Fruit fly (Drosophila melanogaster) whole organism, prepupa: Measurements from ENCODE around the gene kri.
A peak's percentile ranks its signal among the peaks of the same experiment; 100 is the strongest.

ENCODE experiments used
- Blimp-1 ChIP-seq: fragments of 200-800 bp; sonication (Bioruptor generic); optimal IDR thresholded peaks from 3 replicates; lab custom pipeline; 2017; ENCODE audit warnings: missing biosample characterization, missing genetic modification characterization, mild to moderate bottlenecking, moderate library complexity, missing genetic modification reagents
- CG10631 ChIP-seq: fragments of 200-800 bp; sonication (Bioruptor generic); optimal IDR thresholded peaks from 2 replicates; lab custom pipeline; 2016; ENCODE audit warnings: missing biosample characterization, missing genetic modification characterization
- CG10669 ChIP-seq: fragments of 200-800 bp; sonication (Bioruptor generic); optimal IDR thresholded peaks from 3 replicates; lab custom pipeline; 2018; ENCODE audit warnings: missing biosample characterization, mild to moderate bottlenecking, missing genetic modification characterization, moderate library complexity
- CG11294 ChIP-seq: fragments of 200-800 bp; sonication (Bioruptor generic); IDR thresholded peaks from 2 replicates; pipeline ENCODE4 v1.3.6; 2022; ENCODE audit warnings: missing biosample characterization, missing genetic modification characterization
- CG11762 ChIP-seq: fragments of 200-800 bp; sonication (Bioruptor generic); optimal IDR thresholded peaks from 3 replicates; lab custom pipeline; 2016; ENCODE audit warnings: missing biosample characterization, missing genetic modification characterization; ENCODE audit not compliant: insufficient read depth
- CG15336 ChIP-seq: fragments of 200-800 bp; sonication (Bioruptor generic); IDR thresholded peaks from 2 replicates; pipeline ENCODE4 v1.3.6; 2022; ENCODE audit warnings: missing biosample characterization, missing genetic modification characterization
- CG1621 ChIP-seq: fragments of 200-800 bp; sonication (Bioruptor generic); optimal IDR thresholded peaks from 3 replicates; lab custom pipeline; 2018; ENCODE audit warnings: missing biosample characterization, mild to moderate bottlenecking, missing genetic modification characterization
- CG16779 ChIP-seq: fragments of 200-800 bp; sonication (Bioruptor generic); optimal IDR thresholded peaks from 3 replicates; lab custom pipeline; 2017; ENCODE audit warnings: missing biosample characterization, mild to moderate bottlenecking, missing genetic modification characterization
- CG3032 ChIP-seq: fragments of 200-800 bp; optimal IDR thresholded peaks from 2 replicates; lab custom pipeline; 2019; ENCODE audit warnings: missing biosample characterization, mild to moderate bottlenecking, missing genetic modification characterization, moderate library complexity
- CG3919 ChIP-seq: fragments of 200-800 bp; sonication (Bioruptor generic); optimal IDR thresholded peaks from 3 replicates; lab custom pipeline; 2016; ENCODE audit warnings: missing biosample characterization, missing genetic modification characterization
- CG4318 ChIP-seq: fragments of 200-800 bp; sonication (Bioruptor generic); optimal IDR thresholded peaks from 3 replicates; lab custom pipeline; 2017; ENCODE audit warnings: missing biosample characterization, mild to moderate bottlenecking, missing genetic modification characterization
- CG6163 ChIP-seq: fragments of 200-800 bp; sonication (Bioruptor generic); IDR thresholded peaks from 3 replicates; pipeline ENCODE4 v1.3.6; 2022; ENCODE audit warnings: missing biosample characterization, missing genetic modification characterization
- CG6276 ChIP-seq: fragments of 200-800 bp; sonication (Bioruptor generic); optimal IDR thresholded peaks from 2 replicates; lab custom pipeline; 2017; ENCODE audit warnings: missing biosample characterization, mild to moderate bottlenecking, missing genetic modification characterization
- CG6792 ChIP-seq: fragments of 200-800 bp; sonication (Bioruptor generic); optimal IDR thresholded peaks from 3 replicates; lab custom pipeline; 2016; ENCODE audit warnings: missing biosample characterization, missing genetic modification characterization
- CG6808 ChIP-seq: fragments of 200-800 bp; sonication (Bioruptor generic); optimal IDR thresholded peaks from 3 replicates; lab custom pipeline; 2017; ENCODE audit warnings: missing biosample characterization, missing genetic modification characterization, mild to moderate bottlenecking, moderate library complexity, missing genetic modification reagents
- CG6854 ChIP-seq: fragments of 200-800 bp; sonication (Bioruptor generic); optimal IDR thresholded peaks from 2 replicates; lab custom pipeline; 2017; ENCODE audit warnings: missing biosample characterization, mild to moderate bottlenecking, missing genetic modification characterization
- CG7368 ChIP-seq: fragments of 200-800 bp; sonication (Bioruptor generic); optimal IDR thresholded peaks from 3 replicates; lab custom pipeline; 2016; ENCODE audit warnings: missing biosample characterization, missing genetic modification characterization
- CG8119 ChIP-seq: fragments of 200-800 bp; sonication (Bioruptor generic); IDR thresholded peaks from 3 replicates; pipeline ENCODE4 v1.3.6; 2022; ENCODE audit warnings: missing biosample characterization, missing genetic modification characterization
- CG8319 ChIP-seq: fragments of 200-800 bp; sonication (Bioruptor generic); optimal IDR thresholded peaks from 3 replicates; lab custom pipeline; 2016; ENCODE audit warnings: missing biosample characterization, missing genetic modification characterization
- CG9139 ChIP-seq: fragments of 200-800 bp; sonication (Bioruptor generic); optimal IDR thresholded peaks from 3 replicates; lab custom pipeline; 2017; ENCODE audit warnings: missing biosample characterization, mild to moderate bottlenecking, missing genetic modification characterization
- Eip75B ChIP-seq: fragments of 200-800 bp; sonication (Bioruptor generic); optimal IDR thresholded peaks from 3 replicates; lab custom pipeline; 2016; ENCODE audit warnings: missing biosample characterization, missing genetic modification characterization
- Ets21C ChIP-seq: fragments of 200-800 bp; sonication (Bioruptor generic); optimal IDR thresholded peaks from 3 replicates; lab custom pipeline; 2016; ENCODE audit warnings: missing biosample characterization, missing genetic modification characterization
- Ets96B ChIP-seq: fragments of 200-800 bp; optimal IDR thresholded peaks from 2 replicates; lab custom pipeline; 2019; ENCODE audit warnings: missing biosample characterization, mild to moderate bottlenecking, missing genetic modification characterization, moderate library complexity
- Gug ChIP-seq: fragments of 200-800 bp; sonication (Bioruptor generic); IDR thresholded peaks from 2 replicates; pipeline ENCODE4 v1.3.6; 2022; ENCODE audit warnings: missing biosample characterization, missing genetic modification characterization
- Hr39 ChIP-seq: fragments of 200-800 bp; sonication (Bioruptor generic); optimal IDR thresholded peaks from 2 replicates; lab custom pipeline; 2016; ENCODE audit warnings: missing biosample characterization, missing genetic modification characterization
- Hr4 ChIP-seq: fragments of 200-800 bp; sonication (Bioruptor generic); optimal IDR thresholded peaks from 3 replicates; lab custom pipeline; 2016; ENCODE audit warnings: missing biosample characterization, missing genetic modification characterization
- Lpt ChIP-seq: fragments of 200-800 bp; sonication (Bioruptor generic); optimal IDR thresholded peaks from 3 replicates; lab custom pipeline; 2016; ENCODE audit warnings: missing biosample characterization, missing genetic modification characterization
- Smox ChIP-seq: fragments of 200-800 bp; sonication (Bioruptor generic); optimal IDR thresholded peaks from 3 replicates; lab custom pipeline; 2016; ENCODE audit warnings: missing biosample characterization, missing genetic modification characterization
- Sox14 ChIP-seq: fragments of 200-800 bp; sonication (Bioruptor generic); optimal IDR thresholded peaks from 3 replicates; lab custom pipeline; 2016; ENCODE audit warnings: missing biosample characterization, missing genetic modification characterization
- Sox15 ChIP-seq: fragments of 200-800 bp; sonication (Bioruptor generic); optimal IDR thresholded peaks from 3 replicates; lab custom pipeline; 2016; ENCODE audit warnings: missing biosample characterization, missing genetic modification characterization
- achi ChIP-seq: fragments of 200-800 bp; sonication (Bioruptor generic); optimal IDR thresholded peaks from 3 replicates; lab custom pipeline; 2016; ENCODE audit warnings: missing biosample characterization, missing genetic modification characterization
- acj6 ChIP-seq: fragments of 200-800 bp; sonication (Bioruptor generic); optimal IDR thresholded peaks from 3 replicates; lab custom pipeline; 2016; ENCODE audit warnings: missing biosample characterization, missing genetic modification characterization
- cyc ChIP-seq: fragments of 200-800 bp; sonication (Bioruptor generic); optimal IDR thresholded peaks from 3 replicates; lab custom pipeline; 2016; ENCODE audit warnings: missing biosample characterization, missing genetic modification characterization
- dac ChIP-seq: fragments of 200-800 bp; sonication (Bioruptor generic); optimal IDR thresholded peaks from 2 replicates; lab custom pipeline; 2017; ENCODE audit warnings: missing biosample characterization, mild to moderate bottlenecking, missing genetic modification characterization
- dsx ChIP-seq: fragments of 200-800 bp; optimal IDR thresholded peaks from 3 replicates; lab custom pipeline; 2019; ENCODE audit warnings: missing biosample characterization, mild to moderate bottlenecking, missing genetic modification characterization, moderate library complexity; ENCODE audit not compliant: poor library complexity, severe bottlenecking
- esn ChIP-seq: fragments of 200-800 bp; sonication (Bioruptor generic); optimal IDR thresholded peaks from 2 replicates; lab custom pipeline; 2016; ENCODE audit warnings: missing biosample characterization, mild to moderate bottlenecking, missing genetic modification characterization, moderate library complexity
- fd59A ChIP-seq: fragments of 200-800 bp; sonication (Bioruptor generic); optimal IDR thresholded peaks from 2 replicates; lab custom pipeline; 2017; ENCODE audit warnings: missing biosample characterization, mild to moderate bottlenecking, missing genetic modification characterization, missing genetic modification reagents
- fd85E ChIP-seq: fragments of 200-800 bp; sonication (Bioruptor generic); optimal IDR thresholded peaks from 3 replicates; lab custom pipeline; 2016; ENCODE audit warnings: missing biosample characterization, missing genetic modification characterization
- fkh ChIP-seq: fragments of 200-800 bp; sonication (Bioruptor generic); optimal IDR thresholded peaks from 3 replicates; lab custom pipeline; 2017; ENCODE audit warnings: missing biosample characterization, mild to moderate bottlenecking, missing genetic modification characterization, moderate library complexity
- lz ChIP-seq: fragments of 200-800 bp; sonication (Bioruptor generic); optimal IDR thresholded peaks from 3 replicates; lab custom pipeline; 2016; ENCODE audit warnings: missing biosample characterization, missing genetic modification characterization
- net ChIP-seq: fragments of 200-800 bp; sonication (Bioruptor generic); optimal IDR thresholded peaks from 3 replicates; lab custom pipeline; 2016; ENCODE audit warnings: missing biosample characterization, missing genetic modification characterization
- salr ChIP-seq, 2 experiments: fragments of 200-800 bp; sonication (Bioruptor generic); optimal IDR thresholded peaks; 3 replicates each; lab custom pipeline; 2016 to 2018; ENCODE audit warnings: missing biosample characterization in 2 of 2, missing genetic modification characterization in 2 of 2, mild to moderate bottlenecking in 1 of 2
- spab ChIP-seq: fragments of 200-800 bp; sonication (Bioruptor generic); optimal IDR thresholded peaks from 2 replicates; lab custom pipeline; 2017; ENCODE audit warnings: missing biosample characterization, mild to moderate bottlenecking, missing genetic modification characterization, missing genetic modification reagents
- ss ChIP-seq, 2 experiments: fragments of 200-800 bp; sonication (Bioruptor generic); optimal IDR thresholded peaks; 2 replicates in 1 of 2; 3 replicates in 1 of 2; lab custom pipeline; 2017 to 2018; ENCODE audit warnings: mild to moderate bottlenecking in 2 of 2, missing biosample characterization in 2 of 2, missing genetic modification characterization in 2 of 2, moderate library complexity in 1 of 2
- svp ChIP-seq: fragments of 200-800 bp; sonication (Bioruptor generic); peaks from one replicate; lab custom pipeline; 2016; ENCODE audit warnings: missing biosample characterization, missing genetic modification characterization
- topi ChIP-seq: fragments of 200-800 bp; sonication (Bioruptor generic); optimal IDR thresholded peaks from 3 replicates; lab custom pipeline; 2016; ENCODE audit warnings: missing biosample characterization, missing genetic modification characterization

Gene kri

dm6 chr3L:5807370-5808100, 3.2 kb upstream of the kri start (continued):
- peak; percentile 9 for TF ChIP-seq CG9139 (GFP tag; lab: Kevin White, UChicago)
- TF ChIP-seq ss (GFP tag; optimal IDR thresholded peaks at IDR 0.05; lab: Kevin White, UChicago): peak in 1 of 2 experiments; percentile 45
- peak; percentile 15 for TF ChIP-seq CG1621 (tag; lab: Kevin White, UChicago)
- TF ChIP-seq CG7368 (GFP tag; lab: Kevin White, UChicago): peak; percentile 50
- no peak for TF ChIP-seq Hr4 (GFP tag; lab: Kevin White, UChicago)
- TF ChIP-seq CG15336 (GFP tag; lab: Robert Waterston, UW): peak; percentile 42; the same call in 1 of the 2 replicates
- no peak for TF ChIP-seq CG6276 (GFP tag; lab: Kevin White, UChicago)
- TF ChIP-seq CG6163 (GFP tag; lab: Robert Waterston, UW): 0 out of 3 replicates have a peak, but pooled peaks have one; percentile 46
- no peak for TF ChIP-seq Smox (GFP tag; lab: Kevin White, UChicago)
- peak; percentile 60 for TF ChIP-seq Gug (GFP tag; lab: Robert Waterston, UW)
- peak; percentile 34; the same call in 1 of the 3 replicates for TF ChIP-seq CG8119 (GFP tag; lab: Robert Waterston, UW)
- TF ChIP-seq fd59A (GFP tag; lab: Kevin White, UChicago): peak; percentile 27
- no peak for TF ChIP-seq achi (GFP tag; lab: Kevin White, UChicago)
- peak; percentile 90 for TF ChIP-seq fkh (GFP tag; lab: Kevin White, UChicago)

dm6 chr3L:5808101-5808433, 2.7 kb upstream of the kri start:
- TF ChIP-seq topi: peak; percentile 74
- TF ChIP-seq Hr39 (GFP tag; lab: Kevin White, UChicago): peak; percentile 67
- TF ChIP-seq Sox14: peak; percentile 74
- peak; percentile 63 for TF ChIP-seq CG9139 (GFP tag; lab: Kevin White, UChicago)
- TF ChIP-seq ss (GFP tag; optimal IDR thresholded peaks at IDR 0.05; lab: Kevin White, UChicago): peak; percentile 71 to 84
- peak; percentile 84 for TF ChIP-seq CG3032 (tag; lab: Kevin White, UChicago)
- TF ChIP-seq CG11294 (GFP tag; lab: Robert Waterston, UW): peak; percentile 64; the same call in 1 of the 2 replicates
- peak; percentile 80 for TF ChIP-seq spab (GFP tag; lab: Kevin White, UChicago)
- peak; percentile 67 for TF ChIP-seq cyc (GFP tag; lab: Kevin White, UChicago)
- TF ChIP-seq net (GFP tag; lab: Kevin White, UChicago): peak; percentile 71
- peak; percentile 73 for TF ChIP-seq CG8319 (GFP tag; lab: Kevin White, UChicago)
- peak; percentile 77 for TF ChIP-seq CG4318 (GFP tag; lab: Kevin White, UChicago)
- peak; percentile 80 for TF ChIP-seq CG8119 (GFP tag; lab: Robert Waterston, UW)
- peak; percentile 82 for TF ChIP-seq svp (GFP tag; lab: Kevin White, UChicago)
- TF ChIP-seq Blimp-1: peak; percentile 35
- TF ChIP-seq Lpt (GFP tag; lab: Kevin White, UChicago): peak; percentile 65
- peak; percentile 58 for TF ChIP-seq fd85E (GFP tag; lab: Kevin White, UChicago)
- TF ChIP-seq CG6792 (GFP tag; lab: Kevin White, UChicago): peak; percentile 81
- TF ChIP-seq fd59A (GFP tag; lab: Kevin White, UChicago): peak; percentile 82
- peak; percentile 89 for TF ChIP-seq Eip75B (GFP tag; lab: Kevin White, UChicago)
- peak; percentile 87 for TF ChIP-seq acj6 (GFP tag; lab: Kevin White, UChicago)
- TF ChIP-seq salr (GFP tag; optimal IDR thresholded peaks at IDR 0.05; lab: Kevin White, UChicago): peak; percentile 57 to 81
- peak; percentile 46 for TF ChIP-seq Ets21C (GFP tag; lab: Kevin White, UChicago)
- peak; percentile 83 for TF ChIP-seq CG10631 (GFP tag; lab: Kevin White, UChicago)
- TF ChIP-seq CG10669 (GFP tag; lab: Kevin White, UChicago): peak; percentile 85
- peak; percentile 72 for TF ChIP-seq dac
- no peak for TF ChIP-seq Smox (GFP tag; lab: Kevin White, UChicago)
- TF ChIP-seq Ets96B (tag; lab: Kevin White, UChicago): peak; percentile 83
- TF ChIP-seq CG3919 (GFP tag; lab: Kevin White, UChicago): peak; percentile 83
- TF ChIP-seq achi (GFP tag; lab: Kevin White, UChicago): peak; percentile 79
- no peak for TF ChIP-seq fkh (GFP tag; lab: Kevin White, UChicago)
- TF ChIP-seq dsx (GFP tag; lab: Kevin White, UChicago): peak; percentile 75
- TF ChIP-seq CG6808 (GFP tag; lab: Kevin White, UChicago): peak; percentile 86
- peak; percentile 72 for TF ChIP-seq esn (GFP tag; lab: Kevin White, UChicago)
- peak; percentile 74 for TF ChIP-seq lz (GFP tag; lab: Kevin White, UChicago)
- TF ChIP-seq Sox15 (GFP tag; lab: Kevin White, UChicago): peak; percentile 83
- no peak for TF ChIP-seq CG6854
- peak; percentile 56 for TF ChIP-seq CG16779 (tag; lab: Kevin White, UChicago)
- TF ChIP-seq CG11762: peak; percentile 80
- TF ChIP-seq CG6163 (GFP tag; lab: Robert Waterston, UW): peak; percentile 72
- TF ChIP-seq CG7368 (GFP tag; lab: Kevin White, UChicago): peak; percentile 67
